Fruit fly (Drosophila melanogaster) whole organism, pupa: Measurements from ENCODE around the gene CG9515.

Experiments used
- CG10348 ChIP-seq: fragments of 200-800 bp; sonication (Bioruptor generic); IDR thresholded peaks from 2 replicates; pipeline ENCODE4 v1.3.6; 2022; ENCODE audit warnings: missing biosample characterization, missing genetic modification characterization
- CG14655 ChIP-seq: fragments of 200-800 bp; sonication (Bioruptor generic); optimal IDR thresholded peaks from 3 replicates; lab custom pipeline; 2017; ENCODE audit warnings: mild to moderate bottlenecking, missing biosample characterization, missing genetic modification reagents, missing genetic modification characterization
- CG4496 ChIP-seq: fragments of 200-800 bp; sonication (Bioruptor generic); IDR thresholded peaks from 3 replicates; pipeline ENCODE4 v1.3.6; 2022; ENCODE audit warnings: missing biosample characterization, missing genetic modification characterization

DNA sequence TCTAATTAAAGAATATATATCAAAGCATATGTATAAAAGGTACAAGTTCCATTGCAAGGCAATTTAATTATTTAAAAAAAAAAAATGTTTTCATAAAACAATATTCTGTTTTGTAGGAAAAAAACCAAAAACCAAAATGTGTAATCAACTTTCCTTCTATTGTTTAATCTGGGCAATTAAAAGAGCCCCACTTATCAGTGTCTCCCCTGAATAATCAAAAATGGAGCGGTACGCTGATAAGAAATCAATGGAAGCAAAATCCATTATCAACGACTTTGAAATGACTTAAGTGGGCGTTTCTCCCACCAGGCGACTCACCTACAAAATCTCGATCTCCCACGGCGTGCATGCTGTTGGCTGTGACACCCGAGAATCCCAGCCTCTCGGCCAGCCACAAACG lies 2.4 kb downstream of the CG9515 start:
- TF ChIP-seq CG10348 (GFP tag; lab: Robert Waterston, UW) (no peak), CG4496 (no peak), CG14655 (no peak)
